Worm (Caenorhabditis elegans) whole organism, late embryonic: Measurements from ENCODE around the gene nsy-7.

ENCODE experiments used
- C38D4.7 ChIP-seq: fragments of 200-800 bp; sonication (Bioruptor generic); optimal IDR thresholded peaks from 2 replicates; lab custom pipeline; 2018; ENCODE audit warnings: mild to moderate bottlenecking, missing genetic modification characterization, moderate library complexity, missing compliant biosample characterization
- K09A11.1 ChIP-seq: sonication (generic microtip); optimal IDR thresholded peaks from 2 replicates; lab custom pipeline; 2017; ENCODE audit warnings: antibody characterized with exemption, mild to moderate bottlenecking, missing genetic modification characterization, missing compliant biosample characterization; ENCODE audit not compliant: insufficient read depth
- T23F11.4 ChIP-seq: fragments of 200-800 bp; sonication (Bioruptor generic); optimal IDR thresholded peaks from 2 replicates; lab custom pipeline; 2018; ENCODE audit warnings: mild to moderate bottlenecking, missing genetic modification characterization, missing compliant biosample characterization
- ama-1 ChIP-seq: fragments of 150-350 bp; optimal IDR thresholded peaks from 2 replicates; lab custom pipeline; 2014
- ceh-14 ChIP-seq: sonication (generic microtip); optimal IDR thresholded peaks from 2 replicates; lab custom pipeline; 2016; ENCODE audit warnings: missing genotype, missing genetic modification characterization, missing compliant biosample characterization
- ceh-18 ChIP-seq: sonication (generic microtip); optimal IDR thresholded peaks from 2 replicates; lab custom pipeline; 2016; ENCODE audit warnings: missing genetic modification characterization, missing compliant biosample characterization
- ceh-22 ChIP-seq: sonication (generic microtip); optimal IDR thresholded peaks from 2 replicates; lab custom pipeline; 2017; ENCODE audit warnings: missing biosample characterization, missing genetic modification characterization
- ceh-30 ChIP-seq: fragments of 150-350 bp; optimal IDR thresholded peaks from 2 replicates; lab custom pipeline; 2014; ENCODE audit warnings: missing biosample characterization, missing genetic modification characterization
- ceh-31 ChIP-seq: sonication (generic microtip); optimal IDR thresholded peaks from 2 replicates; lab custom pipeline; 2016; ENCODE audit warnings: missing genetic modification characterization, missing compliant biosample characterization
- ceh-34 ChIP-seq: sonication (generic microtip); optimal IDR thresholded peaks from 2 replicates; lab custom pipeline; 2016; ENCODE audit warnings: mild to moderate bottlenecking, missing genetic modification characterization, missing compliant biosample characterization
- ceh-45 ChIP-seq: fragments of 200-800 bp; sonication (Bioruptor generic); IDR thresholded peaks from 2 replicates; pipeline ENCODE4 v1.3.6; 2022; ENCODE audit warnings: missing genetic modification reagents, missing genetic modification characterization, missing compliant biosample characterization
- ceh-9 ChIP-seq: sonication (generic microtip); optimal IDR thresholded peaks from 2 replicates; lab custom pipeline; 2016; ENCODE audit warnings: mild to moderate bottlenecking, missing genetic modification characterization, inconsistent platforms, missing compliant biosample characterization
- elt-2 ChIP-seq: sonication (generic microtip); optimal IDR thresholded peaks from 2 replicates; lab custom pipeline; 2016; ENCODE audit warnings: missing genetic modification reagents, missing genetic modification characterization, missing compliant biosample characterization
- eyg-1 ChIP-seq: sonication (generic microtip); optimal IDR thresholded peaks from 2 replicates; lab custom pipeline; 2016; ENCODE audit warnings: missing genotype, missing genetic modification characterization, missing compliant biosample characterization
- fkh-10 ChIP-seq: fragments of 150-350 bp; optimal IDR thresholded peaks from 2 replicates; lab custom pipeline; 2014; ENCODE audit warnings: missing biosample characterization, missing genetic modification reagents, missing genetic modification characterization
- fkh-6 ChIP-seq: sonication (generic microtip); optimal IDR thresholded peaks from 2 replicates; lab custom pipeline; 2016; ENCODE audit warnings: missing genetic modification characterization, missing compliant biosample characterization
- gmeb-2 ChIP-seq: sonication (generic microtip); optimal IDR thresholded peaks from 2 replicates; lab custom pipeline; 2016; ENCODE audit warnings: missing genetic modification characterization, inconsistent platforms, missing compliant biosample characterization
- hlh-13 ChIP-seq: fragments of 200-800 bp; sonication (Bioruptor generic); optimal IDR thresholded peaks from 2 replicates; lab custom pipeline; 2018; ENCODE audit warnings: mild to moderate bottlenecking, missing genetic modification characterization, missing compliant biosample characterization
- hlh-15 ChIP-seq: sonication (generic microtip); optimal IDR thresholded peaks from 2 replicates; lab custom pipeline; 2016; ENCODE audit warnings: missing genetic modification characterization, missing compliant biosample characterization
- hlh-8 ChIP-seq: sonication (generic microtip); optimal IDR thresholded peaks from 2 replicates; lab custom pipeline; 2016; ENCODE audit warnings: missing genotype, missing genetic modification characterization, missing compliant biosample characterization
- nfya-1 ChIP-seq: sonication (generic microtip); optimal IDR thresholded peaks from 2 replicates; lab custom pipeline; 2017; ENCODE audit warnings: missing genetic modification characterization, mild to moderate bottlenecking, missing compliant biosample characterization, antibody characterized with exemption, moderate library complexity
- nhr-232 ChIP-seq: sonication (generic microtip); optimal IDR thresholded peaks from 2 replicates; lab custom pipeline; 2016; ENCODE audit warnings: missing genetic modification characterization, missing compliant biosample characterization
- pha-2 ChIP-seq: sonication (generic microtip); optimal IDR thresholded peaks from 2 replicates; lab custom pipeline; 2017; ENCODE audit warnings: mild to moderate bottlenecking, missing genetic modification characterization, missing compliant biosample characterization
- pqm-1 ChIP-seq: sonication (generic microtip); optimal IDR thresholded peaks from 2 replicates; lab custom pipeline; 2016; ENCODE audit warnings: missing genetic modification characterization, missing compliant biosample characterization
- sox-4 ChIP-seq: sonication (generic microtip); optimal IDR thresholded peaks from 2 replicates; lab custom pipeline; 2017; ENCODE audit warnings: mild to moderate bottlenecking, missing genetic modification characterization, inconsistent platforms, missing compliant biosample characterization
- syd-9 ChIP-seq: sonication (generic microtip); optimal IDR thresholded peaks from 2 replicates; lab custom pipeline; 2016; ENCODE audit warnings: mild to moderate bottlenecking, missing genetic modification characterization, moderate library complexity, missing compliant biosample characterization
- tbx-2 ChIP-seq: sonication (generic microtip); optimal IDR thresholded peaks from 2 replicates; lab custom pipeline; 2016; ENCODE audit warnings: missing genetic modification characterization, missing compliant biosample characterization
- tbx-7 ChIP-seq: sonication (generic microtip); optimal IDR thresholded peaks from 2 replicates; lab custom pipeline; 2016; ENCODE audit warnings: missing genotype, missing genetic modification characterization, missing compliant biosample characterization
- unc-42 ChIP-seq: sonication (generic microtip); optimal IDR thresholded peaks from 2 replicates; lab custom pipeline; 2016; ENCODE audit warnings: missing genotype, missing genetic modification characterization, missing compliant biosample characterization
- unc-86 ChIP-seq: sonication (generic microtip); optimal IDR thresholded peaks from 2 replicates; lab custom pipeline; 2016; ENCODE audit warnings: missing genetic modification characterization, missing compliant biosample characterization
- ztf-16 ChIP-seq: sonication (generic microtip); optimal IDR thresholded peaks from 2 replicates; lab custom pipeline; 2017; ENCODE audit warnings: missing genetic modification characterization, missing compliant biosample characterization

nsy-7 gene

ce11 chrIV:8042005-8042404 lies 44.4 kb downstream of the nsy-7 start:
- no peak for TF ChIP-seq hlh-15 (tag; lab: Kevin White, UChicago)
- no peak for TF ChIP-seq eyg-1
- TF ChIP-seq ceh-22, result no peak

ce11 chrIV:8040610-8041317 lies 45.7 kb downstream of the nsy-7 start:
- no peak for TF ChIP-seq fkh-10 (GFP tag; lab: Kevin White, UChicago)
- no peak for TF ChIP-seq nhr-232 (tag; lab: Kevin White, UChicago)
- no peak for TF ChIP-seq sox-4 (tag; lab: Kevin White, UChicago)
- no peak for TF ChIP-seq pha-2 (tag; lab: Kevin White, UChicago)
- TF ChIP-seq ceh-31 (tag; lab: Kevin White, UChicago), result peak; percentile 31
- no peak for TF ChIP-seq nfya-1 (tag; lab: Kevin White, UChicago)
- peak; percentile 17 for TF ChIP-seq tbx-2 (tag; lab: Kevin White, UChicago)
- no peak for TF ChIP-seq pqm-1
- TF ChIP-seq ceh-14, result no peak
- TF ChIP-seq T23F11.4 (GFP tag; lab: Kevin White, UChicago), result no peak
- TF ChIP-seq K09A11.1 (tag; lab: Kevin White, UChicago), result no peak
- no peak for TF ChIP-seq unc-86 (tag; lab: Kevin White, UChicago)
- no peak for TF ChIP-seq hlh-13 (GFP tag; lab: Kevin White, UChicago)
- no peak for TF ChIP-seq ceh-45 (GFP tag; lab: Robert Waterston, UW)
- TF ChIP-seq ama-1 (lab: Kevin White, UChicago), result no peak
- TF ChIP-seq ceh-34 (tag; lab: Kevin White, UChicago), result peak; percentile 75
- TF ChIP-seq unc-42 (tag; lab: Kevin White, UChicago), result peak; percentile 89
- TF ChIP-seq syd-9 (tag; lab: Kevin White, UChicago), result no peak
- TF ChIP-seq ceh-9 (tag; lab: Kevin White, UChicago), result no peak
- no peak for TF ChIP-seq gmeb-2
- TF ChIP-seq fkh-6 (tag; lab: Kevin White, UChicago), result no peak

ce11 chrIV:8036492-8036891 lies 50.0 kb downstream of the nsy-7 start:
- TF ChIP-seq ceh-9 (tag; lab: Kevin White, UChicago) (no peak), ceh-31 (tag; lab: Kevin White, UChicago) (no peak), ztf-16 (no peak), elt-2 (tag; lab: Kevin White, UChicago) (no peak)
- TF ChIP-seq, all 69 proteins: peak for 0

- no peak for TF ChIP-seq C38D4.7 (GFP tag; lab: Kevin White, UChicago)
- no peak for TF ChIP-seq ceh-18 (tag; lab: Kevin White, UChicago)
- TF ChIP-seq ceh-9 (tag; lab: Kevin White, UChicago), result no peak
- TF ChIP-seq sox-4 (tag; lab: Kevin White, UChicago), result no peak
- no peak for TF ChIP-seq nfya-1 (tag; lab: Kevin White, UChicago)
- TF ChIP-seq gmeb-2, result no peak
- no peak for TF ChIP-seq tbx-7
- no peak for TF ChIP-seq ceh-30 (tag; lab: Kevin White, UChicago)
- TF ChIP-seq hlh-8, result no peak
- TF ChIP-seq tbx-2 (tag; lab: Kevin White, UChicago), result no peak
- TF ChIP-seq pha-2 (tag; lab: Kevin White, UChicago), result no peak
Observed at ce11 chrIV:8034182-8034581, 52.3 kb downstream of the nsy-7 start.
